Worm (Caenorhabditis elegans): ENCODE results near the gene kcc-1.

DNA sequence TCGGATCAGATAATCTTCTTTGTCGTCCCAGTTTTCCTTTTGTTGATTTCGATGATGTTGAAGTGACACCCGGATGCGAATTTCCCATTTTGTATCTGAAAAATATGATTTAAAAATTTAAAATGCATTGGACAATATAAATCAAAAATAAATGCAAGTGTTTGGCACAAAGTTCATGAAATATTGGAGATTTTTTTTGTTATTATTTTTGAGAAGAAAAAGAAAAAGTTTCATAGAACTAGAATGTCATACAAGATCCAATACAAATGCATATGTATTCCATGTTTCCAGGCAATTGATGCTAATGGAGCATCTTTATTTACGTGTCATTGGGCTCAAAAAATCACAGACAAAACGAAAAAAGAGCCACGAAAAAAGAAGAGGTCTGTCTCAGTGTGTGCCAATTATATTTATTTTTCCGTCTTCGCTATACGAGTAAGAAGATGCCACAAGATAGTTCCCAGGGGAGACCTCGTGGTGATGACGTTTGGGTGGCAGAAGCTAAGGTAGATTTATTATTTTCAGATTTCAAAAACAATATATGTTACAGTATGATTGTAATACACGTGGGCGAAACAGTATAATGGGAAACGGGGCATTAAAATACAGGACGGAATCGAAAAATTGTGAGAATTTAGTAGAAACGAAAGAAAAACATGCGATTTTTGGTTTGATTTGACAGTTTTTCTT lies 13.5 kb downstream of the kcc-1 start, which contains the start of the genes glb-23 and R13A1.1:
- TF ChIP-seq ama-1 (optimal IDR thresholded peaks at IDR 0.05) (no peak), crh-2 (tag; optimal IDR thresholded peaks at IDR 0.05) (no peak), lin-11 (tag; optimal IDR thresholded peaks at IDR 0.05) (no peak), R02D3.7 (tag; optimal IDR thresholded peaks at IDR 0.05) (no peak), aly-2 (tag; optimal IDR thresholded peaks at IDR 0.05) (no peak), ceh-82 (tag; optimal IDR thresholded peaks at IDR 0.05) (no peak), nhr-6 (tag; optimal IDR thresholded peaks at IDR 0.05) (no peak), alr-1 (tag; optimal IDR thresholded peaks at IDR 0.05) (no peak), mdl-1 (tag; optimal IDR thresholded peaks at IDR 0.05) (no peak), nhr-237 (tag; optimal IDR thresholded peaks at IDR 0.05) (no peak), F13H6.1 (tag; optimal IDR thresholded peaks at IDR 0.05) (no peak)
